Worm (Caenorhabditis elegans): ENCODE data around the gene madf-5.

The madf-5 gene

ce11 chrII:14573315-14573714 is at the start of gene madf-5:
madf-5 (plus strand) TSS chrII:14573615.
- TF ChIP-seq somi-1 (GFP tag; optimal IDR thresholded peaks at IDR 0.05) (no peak), aptf-2 (GFP tag; conservative IDR thresholded peaks at IDR 0.05) (no peak)

DNA sequence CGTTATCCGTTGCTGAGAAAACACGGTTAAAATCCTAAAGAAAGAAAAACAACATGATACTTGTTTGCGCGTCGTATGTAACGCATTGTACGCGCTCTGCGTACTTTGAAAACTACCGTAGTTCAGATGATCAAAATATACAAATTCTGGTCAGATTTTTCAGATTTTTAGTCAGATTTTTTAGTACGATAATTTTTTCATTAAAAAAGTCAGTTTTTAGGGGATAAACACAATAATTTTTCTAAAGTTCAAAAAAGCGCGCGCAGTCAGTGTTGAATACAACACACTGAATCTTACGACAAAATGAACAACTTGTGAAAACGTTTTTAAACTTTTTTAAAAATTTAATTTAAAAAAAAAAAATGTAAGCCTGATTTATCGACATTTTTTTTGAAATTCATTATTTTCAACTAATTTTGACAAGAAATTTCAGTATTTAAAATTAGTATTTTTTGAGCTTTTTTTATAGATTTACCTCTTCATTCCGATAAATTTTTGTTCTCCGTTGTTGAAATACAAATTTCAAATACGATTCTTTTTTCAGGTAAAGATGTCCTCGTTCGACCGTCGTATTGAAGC is 49.7 kb upstream of the madf-5 start, which contains the start of gene pot-2:
Gene pot-2 (plus strand): TSS at position 529 of the 579 bp plus-strand sequence.
- TF ChIP-seq atf-7 (tag; optimal IDR thresholded peaks at IDR 0.05) (no peak), ama-1 (optimal IDR thresholded peaks at IDR 0.05) (no peak), ama-1 (GFP tag; optimal IDR thresholded peaks at IDR 0.05) (no peak), cebp-1 (GFP tag; IDR thresholded peaks at IDR 0.05) (no peak), cebp-1 (tag; optimal IDR thresholded peaks at IDR 0.05) (no peak), ztf-18 (tag; optimal IDR thresholded peaks at IDR 0.05) (no peak), nfyb-1 (GFP tag; IDR thresholded peaks at IDR 0.05) (no peak), repo-1 (tag; optimal IDR thresholded peaks at IDR 0.05) (no peak), ztf-25 (GFP tag; IDR thresholded peaks at IDR 0.05) (no peak), lin-26 (GFP tag; IDR thresholded peaks at IDR 0.05) (no peak), ztf-26 (tag; optimal IDR thresholded peaks at IDR 0.05) (no peak), lsl-1 (GFP tag; optimal IDR thresholded peaks at IDR 0.05) (peak; percentile 87), rpc-1 (optimal IDR thresholded peaks at IDR 0.05) (no peak), rpc-1 (tag; optimal IDR thresholded peaks at IDR 0.05) (no peak), tbx-9 (tag; optimal IDR thresholded peaks at IDR 0.05; ENCODE audit: borderline replicate concordance) (no peak), nfya-2 (GFP tag; IDR thresholded peaks at IDR 0.05) (no peak), rcor-1 (GFP tag; IDR thresholded peaks at IDR 0.05) (no peak), lin-40 (tag; optimal IDR thresholded peaks at IDR 0.05) (no peak), aptf-3 (GFP tag; IDR thresholded peaks at IDR 0.05) (no peak), ceh-40 (GFP tag; IDR thresholded peaks at IDR 0.05) (no peak), xnd-1 (tag; optimal IDR thresholded peaks at IDR 0.05) (peak; percentile 49), F37B4.10 (GFP tag; IDR thresholded peaks at IDR 0.05) (no peak), Y67H2A.10 (GFP tag; conservative IDR thresholded peaks at IDR 0.05) (no peak), C17E4.6 (GFP tag; IDR thresholded peaks at IDR 0.05) (no peak), nhr-27 (tag; optimal IDR thresholded peaks at IDR 0.05) (no peak), ceh-91 (GFP tag; IDR thresholded peaks at IDR 0.05) (0 out of 2 replicates have a peak, but pooled peaks have one; percentile 13), lir-1 (GFP tag; conservative IDR thresholded peaks at IDR 0.05) (no peak), hmg-20 (GFP tag; IDR thresholded peaks at IDR 0.05) (no peak), lin-54 (GFP tag; optimal IDR thresholded peaks at IDR 0.05) (peak; percentile 26), let-526 (GFP tag; IDR thresholded peaks at IDR 0.05) (no peak), Y95B8A.8 (GFP tag; IDR thresholded peaks at IDR 0.05) (no peak), rec-8 (tag; optimal IDR thresholded peaks at IDR 0.05) (no peak), F33H1.4 (GFP tag; IDR thresholded peaks at IDR 0.05) (0 out of 2 replicates have a peak, but pooled peaks have one; percentile 17), madf-6 (GFP tag; IDR thresholded peaks at IDR 0.05) (peak; percentile 80), somi-1 (GFP tag; optimal IDR thresholded peaks at IDR 0.05) (no peak), him-1 (tag; optimal IDR thresholded peaks at IDR 0.05) (no peak), attf-6 (GFP tag; IDR thresholded peaks at IDR 0.05) (no peak), Y53G8AR.9 (GFP tag; conservative IDR thresholded peaks at IDR 0.05) (no peak), ztf-22 (GFP tag; optimal IDR thresholded peaks at IDR 0.05) (no peak), efl-1 (GFP tag; optimal IDR thresholded peaks at IDR 0.05) (peak; percentile 75), D2030.7 (GFP tag; IDR thresholded peaks at IDR 0.05) (peak; percentile 50; the same call in 1 of the 2 replicates), snpc-1.3 (tag; optimal IDR thresholded peaks at IDR 0.05; ENCODE audit: insufficient read depth) (peak; percentile 16), ztf-3 (GFP tag; optimal IDR thresholded peaks at IDR 0.05) (no peak), ekl-4 (GFP tag; IDR thresholded peaks at IDR 0.05) (no peak), madf-8 (GFP tag; conservative IDR thresholded peaks at IDR 0.05) (peak; percentile 58)
